Fruit fly (Drosophila melanogaster): ENCODE measurements around the gene CG4553.

Gene CG4553

dm6 chr3R:25445546-25446400 is 30.9 kb downstream of the CG4553 start (continued):
- TF ChIP-seq tna (GFP tag; IDR thresholded peaks at IDR 0.05; ENCODE audit: partially characterized antibody): 0 out of 2 replicates have a peak, but pooled peaks have one; percentile 8
- no peak for TF ChIP-seq Bteb2 (GFP tag; optimal IDR thresholded peaks at IDR 0.05)
- no peak for TF ChIP-seq scrt (GFP tag; optimal IDR thresholded peaks at IDR 0.05)
- TF ChIP-seq CG5953 (GFP tag; IDR thresholded peaks at IDR 0.05): 0 out of 2 replicates have a peak, but pooled peaks have one; percentile 28
- TF ChIP-seq CG9797 (GFP tag; optimal IDR thresholded peaks at IDR 0.05): no peak
- TF ChIP-seq onecut (GFP tag; IDR thresholded peaks at IDR 0.05): peak; percentile 7
- TF ChIP-seq CG3163 (GFP tag; optimal IDR thresholded peaks at IDR 0.05): no peak
- no peak for TF ChIP-seq CG3847 (GFP tag; IDR thresholded peaks at IDR 0.05)
- no peak for TF ChIP-seq p53 (GFP tag; optimal IDR thresholded peaks at IDR 0.05)
- TF ChIP-seq CG16863 (GFP tag; optimal IDR thresholded peaks at IDR 0.05): peak; percentile 42
- no peak for TF ChIP-seq fru (optimal IDR thresholded peaks at IDR 0.05)
- peak; percentile 43 for TF ChIP-seq Usf (GFP tag; optimal IDR thresholded peaks at IDR 0.05)
- no peak for TF ChIP-seq CG31224 (GFP tag; IDR thresholded peaks at IDR 0.05)
- TF ChIP-seq CG1647 (GFP tag; optimal IDR thresholded peaks at IDR 0.05): no peak
- TF ChIP-seq sob (GFP tag; IDR thresholded peaks at IDR 0.05): no peak
- peak; percentile 60 for TF ChIP-seq CG15601 (tag; optimal IDR thresholded peaks at IDR 0.05)
- peak; percentile 65; the same call in 1 of the 2 replicates for TF ChIP-seq CG10959 (GFP tag; IDR thresholded peaks at IDR 0.05)
- TF ChIP-seq pan (optimal IDR thresholded peaks at IDR 0.05): no peak
- peak in 1 of 2 experiments; percentile 65 for TF ChIP-seq pan (GFP tag; optimal IDR thresholded peaks at IDR 0.05 in 1 of 2, IDR thresholded peaks at IDR 0.05 in 1 of 2)
- 0 out of 3 replicates have a peak, but pooled peaks have one; percentile 32 for TF ChIP-seq Opbp (GFP tag; IDR thresholded peaks at IDR 0.05; ENCODE audit: partially characterized antibody)
- no peak for TF ChIP-seq CG12104 (GFP tag; optimal IDR thresholded peaks at IDR 0.05)
- no peak; the same call in 1 of the 2 replicates for TF ChIP-seq sisA (GFP tag; IDR thresholded peaks at IDR 0.05)
- TF ChIP-seq amos (GFP tag; IDR thresholded peaks at IDR 0.05; ENCODE audit: partially characterized antibody): no peak
- TF ChIP-seq odd (GFP tag; optimal IDR thresholded peaks at IDR 0.05): peak; percentile 36
- peak; percentile 78 for TF ChIP-seq CG17361 (GFP tag; IDR thresholded peaks at IDR 0.05)
- TF ChIP-seq CG16813 (GFP tag; IDR thresholded peaks at IDR 0.05; ENCODE audit: partially characterized antibody): no peak
- TF ChIP-seq zen2 (GFP tag; IDR thresholded peaks at IDR 0.05; ENCODE audit: partially characterized antibody): no peak
- TF ChIP-seq CG8290 (GFP tag; optimal IDR thresholded peaks at IDR 0.05): peak; percentile 42
- TF ChIP-seq CG8290 (tag; optimal IDR thresholded peaks at IDR 0.05): peak; percentile 12 to 23
- TF ChIP-seq CG31441 (GFP tag; IDR thresholded peaks at IDR 0.05): peak; percentile 75
- TF ChIP-seq CG14441 (GFP tag; IDR thresholded peaks at IDR 0.05): peak; percentile 61
- peak; percentile 84 for TF ChIP-seq CG6689 (GFP tag; IDR thresholded peaks at IDR 0.05)
- TF ChIP-seq CG8478 (optimal IDR thresholded peaks at IDR 0.05): no peak
- peak; percentile 70; the same call in 2 of the 3 replicates for TF ChIP-seq CG3726 (GFP tag; IDR thresholded peaks at IDR 0.05)
- TF ChIP-seq abd-A (tag; optimal IDR thresholded peaks at IDR 0.05): no peak
- no peak for TF ChIP-seq z (GFP tag; IDR thresholded peaks at IDR 0.05)
- TF ChIP-seq CG10431 (GFP tag; optimal IDR thresholded peaks at IDR 0.05): peak; percentile 29
- no peak for TF ChIP-seq lov (optimal IDR thresholded peaks at IDR 0.05)
- no peak; the same call in 2 of the 3 replicates for TF ChIP-seq lov (GFP tag; IDR thresholded peaks at IDR 0.05)
- peak; percentile 45 for TF ChIP-seq Atf-2 (GFP tag; optimal IDR thresholded peaks at IDR 0.05)
- TF ChIP-seq Awh (GFP tag; IDR thresholded peaks at IDR 0.05): peak; percentile 84
- TF ChIP-seq bab2 (GFP tag; optimal IDR thresholded peaks at IDR 0.05): peak; percentile 35
- TF ChIP-seq CG12071 (GFP tag; optimal IDR thresholded peaks at IDR 0.05): no peak
- 0 out of 3 replicates have a peak, but pooled peaks have one; percentile 34 for TF ChIP-seq jigr1 (GFP tag; IDR thresholded peaks at IDR 0.05)
- no peak for TF ChIP-seq CG9817 (tag; optimal IDR thresholded peaks at IDR 0.05)
- TF ChIP-seq CG30403 (GFP tag; optimal IDR thresholded peaks at IDR 0.05): peak; percentile 59
- TF ChIP-seq lbe (GFP tag; optimal IDR thresholded peaks at IDR 0.05): peak; percentile 19
- peak; percentile 9 for TF ChIP-seq CG7786 (GFP tag; optimal IDR thresholded peaks at IDR 0.05)
- no peak for TF ChIP-seq CG34224 (GFP tag; IDR thresholded peaks at IDR 0.05; ENCODE audit: partially characterized antibody)
- peak; percentile 59 for TF ChIP-seq CG13424 (tag; optimal IDR thresholded peaks at IDR 0.05)

Measured in whole organism, embryonic.